Fruit fly (Drosophila melanogaster) whole organism, prepupa: ENCODE measurements around the gene Pgm1.

ENCODE experiments used
- CG15336 ChIP-seq: fragments of 200-800 bp; sonication (Bioruptor generic); IDR thresholded peaks from 2 replicates; pipeline ENCODE4 v1.3.6; 2022; ENCODE audit warnings: missing biosample characterization, missing genetic modification characterization
- CG3032 ChIP-seq: fragments of 200-800 bp; optimal IDR thresholded peaks from 2 replicates; lab custom pipeline; 2019; ENCODE audit warnings: missing biosample characterization, mild to moderate bottlenecking, missing genetic modification characterization, moderate library complexity
- Hr39 ChIP-seq: fragments of 200-800 bp; sonication (Bioruptor generic); optimal IDR thresholded peaks from 2 replicates; lab custom pipeline; 2016; ENCODE audit warnings: missing biosample characterization, missing genetic modification characterization
- Hr4 ChIP-seq: fragments of 200-800 bp; sonication (Bioruptor generic); optimal IDR thresholded peaks from 3 replicates; lab custom pipeline; 2016; ENCODE audit warnings: missing biosample characterization, missing genetic modification characterization

dm6 chr3L:16166998-16167344 lies 38.6 kb upstream of the Pgm1 start:
- TF ChIP-seq Hr39 (no peak), CG15336 (GFP tag; lab: Robert Waterston, UW) (no peak), CG3032 (tag; lab: Kevin White, UChicago) (no peak), Hr4 (GFP tag; lab: Kevin White, UChicago) (no peak)
